Fruit fly (Drosophila melanogaster): ENCODE data around the gene CG6299.
A peak's percentile ranks its signal among the peaks of the same experiment; 100 is the strongest.

The CG6299 gene

dm6 chrX:15497440-15498271, 35.1 kb downstream of the CG6299 start:
- TF ChIP-seq wek (GFP tag; optimal IDR thresholded peaks at IDR 0.05), result no peak
- TF ChIP-seq CG11398 (GFP tag; optimal IDR thresholded peaks at IDR 0.05), result no peak
- TF ChIP-seq Vsx1 (GFP tag; optimal IDR thresholded peaks at IDR 0.05), result peak; percentile 20
- no peak for TF ChIP-seq CG12071 (GFP tag; optimal IDR thresholded peaks at IDR 0.05)
- peak; percentile 8; the same call in 1 of the 2 replicates for TF ChIP-seq Drgx (GFP tag; IDR thresholded peaks at IDR 0.05)
- no peak for TF ChIP-seq tgo (GFP tag; IDR thresholded peaks at IDR 0.05)
- TF ChIP-seq grn (GFP tag; optimal IDR thresholded peaks at IDR 0.05), result no peak
- TF ChIP-seq peb (GFP tag; IDR thresholded peaks at IDR 0.05), result peak; percentile 6; the same call in 1 of the 2 replicates
- no peak for TF ChIP-seq Hr51 (GFP tag; optimal IDR thresholded peaks at IDR 0.05)
- peak; percentile 4 for TF ChIP-seq Kr (GFP tag; optimal IDR thresholded peaks at IDR 0.05)
- peak in 1 of 2 experiments; percentile 2 for TF ChIP-seq bsh (GFP tag; optimal IDR thresholded peaks at IDR 0.05)
- TF ChIP-seq hth (optimal IDR thresholded peaks at IDR 0.05), result no peak
- peak; percentile 32 for TF ChIP-seq CG18262 (tag; optimal IDR thresholded peaks at IDR 0.05)
- TF ChIP-seq tap (tag; optimal IDR thresholded peaks at IDR 0.05), result no peak
- peak; percentile 9 for TF ChIP-seq odd (GFP tag; optimal IDR thresholded peaks at IDR 0.05)
- TF ChIP-seq CG2712 (tag; optimal IDR thresholded peaks at IDR 0.05), result peak; percentile 41
- TF ChIP-seq ase (GFP tag; IDR thresholded peaks at IDR 0.05), result no peak
- no peak for TF ChIP-seq Dad (GFP tag; optimal IDR thresholded peaks at IDR 0.05)
- TF ChIP-seq sr (GFP tag; IDR thresholded peaks at IDR 0.05), result no peak
- TF ChIP-seq Awh (GFP tag; IDR thresholded peaks at IDR 0.05), result no peak
- TF ChIP-seq CG34376 (GFP tag; optimal IDR thresholded peaks at IDR 0.05), result no peak
- no peak for TF ChIP-seq Dref (GFP tag; IDR thresholded peaks at IDR 0.05)
- no peak for TF ChIP-seq chif (GFP tag; optimal IDR thresholded peaks at IDR 0.05)
- no peak for TF ChIP-seq h (optimal IDR thresholded peaks at IDR 0.05)
- TF ChIP-seq CG10431 (GFP tag; optimal IDR thresholded peaks at IDR 0.05), result peak; percentile 53
- no peak for TF ChIP-seq Meics (GFP tag; optimal IDR thresholded peaks at IDR 0.05)
- TF ChIP-seq CG8924 (tag; optimal IDR thresholded peaks at IDR 0.05), result no peak
- TF ChIP-seq CG3407 (GFP tag; optimal IDR thresholded peaks at IDR 0.05), result peak; percentile 57
- no peak for TF ChIP-seq pita (GFP tag; optimal IDR thresholded peaks at IDR 0.05)
- TF ChIP-seq zen (tag; optimal IDR thresholded peaks at IDR 0.05), result no peak
- peak; percentile 33 for TF ChIP-seq CG9727 (GFP tag; optimal IDR thresholded peaks at IDR 0.05)
- peak; percentile 13 for TF ChIP-seq CG17359 (tag; optimal IDR thresholded peaks at IDR 0.05)
- TF ChIP-seq CG17328 (GFP tag; IDR thresholded peaks at IDR 0.05), result no peak
- no peak for TF ChIP-seq schlank (tag; optimal IDR thresholded peaks at IDR 0.05)
- TF ChIP-seq nmo (GFP tag; optimal IDR thresholded peaks at IDR 0.05), result peak; percentile 28
- TF ChIP-seq Optix (GFP tag; IDR thresholded peaks at IDR 0.05), result no peak
- no peak for TF ChIP-seq br (optimal IDR thresholded peaks at IDR 0.05)
- TF ChIP-seq croc (GFP tag; conservative IDR thresholded peaks at IDR 0.05), result no peak
- TF ChIP-seq sens (GFP tag), result peak; percentile 75
- no peak for TF ChIP-seq HLHmδ (GFP tag; optimal IDR thresholded peaks at IDR 0.05)
- no peak for TF ChIP-seq psq (GFP tag; optimal IDR thresholded peaks at IDR 0.05)
- no peak for TF ChIP-seq gcm2 (GFP tag; optimal IDR thresholded peaks at IDR 0.05)
- TF ChIP-seq Bteb2 (GFP tag; optimal IDR thresholded peaks at IDR 0.05), result no peak
- TF ChIP-seq ara (GFP tag; IDR thresholded peaks at IDR 0.05), result peak; percentile 31; the same call in 1 of the 2 replicates
- TF ChIP-seq CG10209 (GFP tag; optimal IDR thresholded peaks at IDR 0.05), result peak; percentile 37
- TF ChIP-seq ap (GFP tag; IDR thresholded peaks at IDR 0.05), result 0 out of 2 replicates have a peak, but pooled peaks have one; percentile 9
- no peak for TF ChIP-seq pfk (GFP tag; optimal IDR thresholded peaks at IDR 0.05)
- no peak for TF ChIP-seq CG6683 (GFP tag; optimal IDR thresholded peaks at IDR 0.05)
- TF ChIP-seq cad (GFP tag; optimal IDR thresholded peaks at IDR 0.05), result no peak
- TF ChIP-seq prd (optimal IDR thresholded peaks at IDR 0.05), result no peak
- TF ChIP-seq prd (GFP tag; IDR thresholded peaks at IDR 0.05), result peak; percentile 47; the same call in 1 of the 3 replicates
